Worm (Caenorhabditis elegans): Measurements from ENCODE around the gene F54C8.6.

Gene F54C8.6

ce11 chrIII:9467095-9467494 lies 17.4 kb upstream of the F54C8.6 start, which contains the start of gene baf-1:
baf-1 (plus strand) TSS chrIII:9467464.
- TF ChIP-seq nhr-11 (tag; optimal IDR thresholded peaks at IDR 0.05), result no peak
- peak; percentile 16 for TF ChIP-seq pqm-1 (tag; optimal IDR thresholded peaks at IDR 0.05)
- TF ChIP-seq daf-12 (tag; optimal IDR thresholded peaks at IDR 0.05), result no peak
- no peak for TF ChIP-seq egl-5 (tag; optimal IDR thresholded peaks at IDR 0.05)
- no peak for TF ChIP-seq ceh-16 (tag; optimal IDR thresholded peaks at IDR 0.05)
- peak; percentile 68 for TF ChIP-seq nhr-23 (tag; optimal IDR thresholded peaks at IDR 0.05)
- no peak for TF ChIP-seq nhr-76 (tag; optimal IDR thresholded peaks at IDR 0.05)
- peak; percentile 23 for TF ChIP-seq R02D3.7 (tag; optimal IDR thresholded peaks at IDR 0.05)
- TF ChIP-seq sea-2 (GFP tag; optimal IDR thresholded peaks at IDR 0.05), result no peak
- peak; percentile 27 for TF ChIP-seq hmg-11 (tag; optimal IDR thresholded peaks at IDR 0.05)
- TF ChIP-seq elt-2 (tag; optimal IDR thresholded peaks at IDR 0.05), result peak; percentile 50
- peak; percentile 13 for TF ChIP-seq lin-39 (tag; optimal IDR thresholded peaks at IDR 0.05)
- TF ChIP-seq fkh-2 (tag; optimal IDR thresholded peaks at IDR 0.05), result no peak
- no peak for TF ChIP-seq unc-39 (tag; optimal IDR thresholded peaks at IDR 0.05)
- no peak for TF ChIP-seq mdl-1 (tag; optimal IDR thresholded peaks at IDR 0.05)
- no peak for TF ChIP-seq egl-27 (tag; optimal IDR thresholded peaks at IDR 0.05)
- TF ChIP-seq nhr-28 (tag; optimal IDR thresholded peaks at IDR 0.05), result no peak
- TF ChIP-seq pha-4 (tag; optimal IDR thresholded peaks at IDR 0.05), result peak; percentile 84
- TF ChIP-seq aly-2 (tag; optimal IDR thresholded peaks at IDR 0.05), result no peak
- no peak for TF ChIP-seq unc-62 (GFP tag; optimal IDR thresholded peaks at IDR 0.05)
- peak; percentile 12 for TF ChIP-seq ama-1 (optimal IDR thresholded peaks at IDR 0.05)
- no peak for TF ChIP-seq zag-1 (tag; optimal IDR thresholded peaks at IDR 0.05)
- TF ChIP-seq elt-3 (tag; optimal IDR thresholded peaks at IDR 0.05), result no peak
- TF ChIP-seq ceh-28 (tag; optimal IDR thresholded peaks at IDR 0.05), result peak; percentile 51
- no peak for TF ChIP-seq mml-1 (tag; optimal IDR thresholded peaks at IDR 0.05)
- no peak for TF ChIP-seq ZK546.5 (tag; optimal IDR thresholded peaks at IDR 0.05)
- peak; percentile 49 for TF ChIP-seq nhr-43 (tag; optimal IDR thresholded peaks at IDR 0.05; ENCODE audit: poor library complexity, severe bottlenecking)
- no peak for TF ChIP-seq fkh-10 (GFP tag; optimal IDR thresholded peaks at IDR 0.05)
- TF ChIP-seq nhr-25 (tag; optimal IDR thresholded peaks at IDR 0.05), result peak; percentile 74
- no peak for TF ChIP-seq nhr-237 (tag; optimal IDR thresholded peaks at IDR 0.05)
- no peak for TF ChIP-seq fos-1 (tag; optimal IDR thresholded peaks at IDR 0.05)
- TF ChIP-seq lin-15B (tag; optimal IDR thresholded peaks at IDR 0.05), result peak; percentile 78
- peak; percentile 70 for TF ChIP-seq nfya-1 (tag; optimal IDR thresholded peaks at IDR 0.05; ENCODE audit: insufficient read depth)
- TF ChIP-seq eor-1 (tag; optimal IDR thresholded peaks at IDR 0.05), result no peak
- no peak for TF ChIP-seq lsy-12 (tag; optimal IDR thresholded peaks at IDR 0.05)
- no peak for TF ChIP-seq nhr-77 (tag; optimal IDR thresholded peaks at IDR 0.05)
- no peak for TF ChIP-seq ztf-11 (tag; optimal IDR thresholded peaks at IDR 0.05)
- TF ChIP-seq nhr-67 (tag; optimal IDR thresholded peaks at IDR 0.05), result no peak
- TF ChIP-seq jun-1 (tag; optimal IDR thresholded peaks at IDR 0.05), result peak; percentile 27
- TF ChIP-seq elt-1 (tag; optimal IDR thresholded peaks at IDR 0.05), result no peak
- peak; percentile 51 for TF ChIP-seq snpc-4 (tag; optimal IDR thresholded peaks at IDR 0.05)
- no peak for TF ChIP-seq ztf-4 (tag; optimal IDR thresholded peaks at IDR 0.05)
- TF ChIP-seq nhr-12 (tag; optimal IDR thresholded peaks at IDR 0.05), result no peak
- TF ChIP-seq ceh-82 (tag; optimal IDR thresholded peaks at IDR 0.05), result no peak
- no peak for TF ChIP-seq ceh-9 (tag; optimal IDR thresholded peaks at IDR 0.05)
- TF ChIP-seq skn-1 (tag; optimal IDR thresholded peaks at IDR 0.05), result peak; percentile 30
- no peak for TF ChIP-seq tbx-2 (tag; optimal IDR thresholded peaks at IDR 0.05)

- no peak for TF ChIP-seq snpc-4 (tag; optimal IDR thresholded peaks at IDR 0.05)
- TF ChIP-seq ztf-11 (tag; optimal IDR thresholded peaks at IDR 0.05), result no peak
- no peak for TF ChIP-seq egl-5 (tag; optimal IDR thresholded peaks at IDR 0.05)
- TF ChIP-seq lin-15B (tag; optimal IDR thresholded peaks at IDR 0.05), result no peak
- no peak for TF ChIP-seq tbx-2 (tag; optimal IDR thresholded peaks at IDR 0.05)
- TF ChIP-seq ceh-28 (tag; optimal IDR thresholded peaks at IDR 0.05), result no peak
Observed at ce11 chrIII:9465865-9466264, 16.1 kb upstream of the F54C8.6 start, which contains the start of gene B0464.6. B0464.6 (minus strand) TSS chrIII:9465965.
